Fruit fly (Drosophila melanogaster): Measurements from ENCODE around the gene IFT46.
A peak's percentile ranks its signal among the peaks of the same experiment; 100 is the strongest.

IFT46 gene

DNA sequence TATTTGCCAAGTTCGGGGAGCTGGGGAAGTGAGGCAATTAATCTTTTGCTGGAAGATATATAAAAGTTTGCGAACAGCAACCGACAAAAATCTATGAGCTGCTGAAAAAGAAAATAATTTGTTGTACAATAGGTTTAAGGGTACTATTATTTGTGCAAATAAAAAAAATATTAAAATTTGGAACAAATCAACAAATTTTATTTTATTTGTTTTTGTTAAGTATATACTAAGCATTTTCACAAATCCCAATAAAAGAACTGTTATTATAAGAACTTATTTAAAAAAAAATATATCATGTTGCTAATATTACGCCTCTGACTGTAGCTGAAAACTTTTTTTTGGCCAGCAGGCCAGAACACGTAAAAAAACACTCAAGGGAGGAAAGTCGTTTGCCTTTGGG, 42.2 kb upstream of the IFT46 start (continued):
- TF ChIP-seq CG2712 (tag; optimal IDR thresholded peaks at IDR 0.05) (peak; percentile 25), luna (GFP tag; optimal IDR thresholded peaks at IDR 0.05) (no peak), Adf1 (GFP tag; IDR thresholded peaks at IDR 0.05) (no peak), Hr78 (GFP tag; optimal IDR thresholded peaks at IDR 0.05) (no peak), insv (GFP tag; optimal IDR thresholded peaks at IDR 0.05) (no peak), Deaf1 (tag; optimal IDR thresholded peaks at IDR 0.05) (peak; percentile 5), CG31365 (tag; optimal IDR thresholded peaks at IDR 0.05) (no peak), CG3065 (GFP tag; optimal IDR thresholded peaks at IDR 0.05) (no peak), schlank (tag; optimal IDR thresholded peaks at IDR 0.05) (no peak), nom (GFP tag; optimal IDR thresholded peaks at IDR 0.05) (no peak), CG11398 (GFP tag; optimal IDR thresholded peaks at IDR 0.05) (no peak), HLH54F (GFP tag; optimal IDR thresholded peaks at IDR 0.05) (no peak), CG4424 (GFP tag; optimal IDR thresholded peaks at IDR 0.05) (no peak), Kr (GFP tag; optimal IDR thresholded peaks at IDR 0.05) (no peak), Sox100B (GFP tag; optimal IDR thresholded peaks at IDR 0.05) (peak; percentile 36), lab (GFP tag; optimal IDR thresholded peaks at IDR 0.05) (peak; percentile 53), Dll (GFP tag; IDR thresholded peaks at IDR 0.05; ENCODE audit: partially characterized antibody) (no peak), CG10321 (GFP tag; IDR thresholded peaks at IDR 0.05) (no peak), Optix (GFP tag; IDR thresholded peaks at IDR 0.05) (no peak), CG4360 (GFP tag; IDR thresholded peaks at IDR 0.05) (no peak), B-H1 (GFP tag; IDR thresholded peaks at IDR 0.05) (no peak), CG11695 (GFP tag; IDR thresholded peaks at IDR 0.05) (peak; percentile 59; the same call in 2 of the 3 replicates), CG4730 (GFP tag; IDR thresholded peaks at IDR 0.05) (no peak), HHEX (GFP tag; optimal IDR thresholded peaks at IDR 0.05) (no peak), CG2116 (GFP tag; optimal IDR thresholded peaks at IDR 0.05) (no peak), CG7786 (GFP tag; optimal IDR thresholded peaks at IDR 0.05) (no peak), CG12391 (tag; optimal IDR thresholded peaks at IDR 0.05) (no peak), CG1529 (GFP tag; optimal IDR thresholded peaks at IDR 0.05) (no peak), sc (optimal IDR thresholded peaks at IDR 0.05) (no peak), sc (GFP tag; optimal IDR thresholded peaks at IDR 0.05) (no peak), HLH4C (GFP tag; IDR thresholded peaks at IDR 0.05; ENCODE audit: partially characterized antibody) (no peak), Asciz (GFP tag; optimal IDR thresholded peaks at IDR 0.05) (no peak), CG8359 (GFP tag; optimal IDR thresholded peaks at IDR 0.05; ENCODE audit: borderline replicate concordance) (no peak), sna (GFP tag; IDR thresholded peaks at IDR 0.05; ENCODE audit: partially characterized antibody) (no peak), NfI (GFP tag; optimal IDR thresholded peaks at IDR 0.05) (no peak)

DNA sequence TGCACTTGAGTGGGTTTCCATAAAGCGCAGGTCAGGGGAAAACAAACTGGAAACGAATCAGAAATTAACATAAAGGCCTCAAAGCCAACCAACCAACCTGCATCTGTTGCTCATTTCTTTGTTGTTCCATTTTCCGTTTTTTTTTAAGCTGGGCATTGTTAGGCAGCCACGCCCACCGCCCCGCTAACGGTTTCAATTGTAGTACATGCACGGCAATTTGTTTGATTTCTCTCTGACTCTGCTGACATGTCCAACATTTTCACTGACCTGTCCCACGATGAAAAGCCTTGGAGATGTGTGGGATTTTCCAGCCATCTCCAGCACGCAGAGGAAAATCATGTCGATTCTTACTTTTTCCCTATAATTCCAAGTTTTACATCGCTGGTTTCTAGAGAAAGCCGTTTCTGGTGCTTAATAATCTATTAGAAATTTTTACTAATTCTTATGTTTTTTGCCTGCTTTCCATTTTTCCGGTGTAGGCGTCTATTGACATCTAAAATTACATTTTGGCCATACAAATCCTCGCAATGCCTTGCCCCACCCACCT, 40.9 kb upstream of the IFT46 start:
- TF ChIP-seq Med (GFP tag) (peak; percentile 56), Hmx (GFP tag; optimal IDR thresholded peaks at IDR 0.05) (no peak), CG12236 (GFP tag; optimal IDR thresholded peaks at IDR 0.05) (no peak), D19B (GFP tag; optimal IDR thresholded peaks at IDR 0.05) (no peak), prd (optimal IDR thresholded peaks at IDR 0.05) (no peak), prd (GFP tag; IDR thresholded peaks at IDR 0.05) (0 out of 3 replicates have a peak, but pooled peaks have one; percentile 9), CG13894 (tag; optimal IDR thresholded peaks at IDR 0.05) (no peak), Ets65A (GFP tag) (peak; percentile 51), ash1 (GFP tag; optimal IDR thresholded peaks at IDR 0.05) (no peak), CG18011 (GFP tag; optimal IDR thresholded peaks at IDR 0.05) (no peak), zfh2 (GFP tag; optimal IDR thresholded peaks at IDR 0.05) (no peak), CG13287 (GFP tag; IDR thresholded peaks at IDR 0.05; ENCODE audit: partially characterized antibody) (no peak), CG11093 (GFP tag; IDR thresholded peaks at IDR 0.05) (no peak), CG3995 (GFP tag; optimal IDR thresholded peaks at IDR 0.05) (no peak), amos (GFP tag; IDR thresholded peaks at IDR 0.05; ENCODE audit: partially characterized antibody) (no peak), B-H2 (GFP tag; optimal IDR thresholded peaks at IDR 0.05) (no peak), dimm (GFP tag; IDR thresholded peaks at IDR 0.05) (no peak), CG9609 (GFP tag; optimal IDR thresholded peaks at IDR 0.05) (no peak)
